Worm (Caenorhabditis elegans) whole organism, L2 larva: ENCODE measurements around the gene F23D12.2.

ENCODE experiments used
- C34F6.9 ChIP-seq: fragments of 150-350 bp; optimal IDR thresholded peaks from 2 replicates; lab custom pipeline; 2014; ENCODE audit warnings: missing biosample characterization, missing genetic modification characterization
- F13H6.1 ChIP-seq: sonication (generic microtip); optimal IDR thresholded peaks from 2 replicates; lab custom pipeline; 2016; ENCODE audit warnings: missing genetic modification characterization, missing compliant biosample characterization
- R02D3.7 ChIP-seq: fragments of 150-350 bp; optimal IDR thresholded peaks from 2 replicates; lab custom pipeline; 2014; ENCODE audit warnings: missing biosample characterization, missing genetic modification characterization
- ZK546.5 ChIP-seq: sonication (generic microtip); optimal IDR thresholded peaks from 2 replicates; lab custom pipeline; 2017; ENCODE audit warnings: missing biosample characterization, missing genetic modification characterization
- alr-1 ChIP-seq: fragments of 150-350 bp; optimal IDR thresholded peaks from 2 replicates; lab custom pipeline; 2014; ENCODE audit warnings: missing biosample characterization, missing genetic modification characterization
- aly-2 ChIP-seq: fragments of 150-350 bp; optimal IDR thresholded peaks from 2 replicates; lab custom pipeline; 2014; ENCODE audit warnings: missing biosample characterization, missing genetic modification characterization
- ama-1 ChIP-seq: fragments of 150-350 bp; optimal IDR thresholded peaks from 2 replicates; lab custom pipeline; 2018; ENCODE audit warnings: inconsistent platforms
- blmp-1 ChIP-seq: sonication (generic microtip); optimal IDR thresholded peaks from 2 replicates; lab custom pipeline; 2017; ENCODE audit warnings: missing genetic modification characterization, mild to moderate bottlenecking, missing compliant biosample characterization, antibody characterized with exemption, moderate library complexity; ENCODE audit not compliant: insufficient read depth
- ceh-16 ChIP-seq: fragments of 150-350 bp; optimal IDR thresholded peaks from 2 replicates; lab custom pipeline; 2014; ENCODE audit warnings: missing biosample characterization, missing genetic modification characterization
- ceh-82 ChIP-seq: fragments of 150-350 bp; optimal IDR thresholded peaks from 2 replicates; lab custom pipeline; 2014; ENCODE audit warnings: missing biosample characterization, missing genetic modification characterization
- crh-2 ChIP-seq: sonication (generic microtip); optimal IDR thresholded peaks from 2 replicates; lab custom pipeline; 2017; ENCODE audit warnings: missing biosample characterization, missing genetic modification characterization
- dmd-4 ChIP-seq: sonication (generic microtip); optimal IDR thresholded peaks from 2 replicates; lab custom pipeline; 2017; ENCODE audit warnings: missing biosample characterization, missing genetic modification characterization
- egl-27 ChIP-seq: sonication (generic microtip); optimal IDR thresholded peaks from 3 replicates; lab custom pipeline; 2017; ENCODE audit warnings: missing biosample characterization, missing genetic modification reagents, missing genetic modification characterization
- elt-1 ChIP-seq: fragments of 150-350 bp; optimal IDR thresholded peaks from 2 replicates; lab custom pipeline; 2014; ENCODE audit warnings: missing biosample characterization, missing genetic modification characterization
- elt-3 ChIP-seq: sonication (generic microtip); optimal IDR thresholded peaks from 2 replicates; lab custom pipeline; 2017; ENCODE audit warnings: missing biosample characterization, missing genetic modification characterization
- fos-1 ChIP-seq: fragments of 150-350 bp; optimal IDR thresholded peaks from 2 replicates; lab custom pipeline; 2014; ENCODE audit warnings: missing biosample characterization, missing genetic modification characterization
- lin-11 ChIP-seq: fragments of 150-350 bp; sonication (generic microtip); optimal IDR thresholded peaks from 2 replicates; lab custom pipeline; 2014; ENCODE audit warnings: missing biosample characterization, missing genetic modification characterization, inconsistent platforms, mixed read lengths
- lin-13 ChIP-seq: fragments of 150-350 bp; optimal IDR thresholded peaks from 2 replicates; lab custom pipeline; 2014; ENCODE audit warnings: missing biosample characterization, missing genetic modification reagents, missing genetic modification characterization
- lsy-2 ChIP-seq, 2 experiments: fragments of 150-350 bp in 1 of 2; sonication (generic microtip) in 1 of 2; optimal IDR thresholded peaks; 2 replicates each; lab custom pipeline; 2014 to 2017; ENCODE audit warnings: missing biosample characterization in 2 of 2, missing genetic modification characterization in 2 of 2
- mab-5 ChIP-seq: fragments of 150-350 bp; optimal IDR thresholded peaks from 2 replicates; lab custom pipeline; 2014; ENCODE audit warnings: missing biosample characterization, missing genetic modification characterization
- nhr-10 ChIP-seq: sonication (generic microtip); optimal IDR thresholded peaks from 2 replicates; lab custom pipeline; 2017; ENCODE audit warnings: missing biosample characterization, missing genetic modification characterization
- nhr-11 ChIP-seq: fragments of 150-350 bp; optimal IDR thresholded peaks from 2 replicates; lab custom pipeline; 2014; ENCODE audit warnings: missing biosample characterization, missing genetic modification characterization
- nhr-12 ChIP-seq: fragments of 150-350 bp; optimal IDR thresholded peaks from 2 replicates; lab custom pipeline; 2014; ENCODE audit warnings: missing biosample characterization, missing genetic modification characterization
- nhr-129 ChIP-seq: fragments of 150-350 bp; optimal IDR thresholded peaks from 2 replicates; lab custom pipeline; 2014; ENCODE audit warnings: missing biosample characterization, missing genetic modification characterization
- nhr-21 ChIP-seq: fragments of 150-350 bp; optimal IDR thresholded peaks from 2 replicates; lab custom pipeline; 2014; ENCODE audit warnings: missing biosample characterization, missing genetic modification characterization
- nhr-23 ChIP-seq: fragments of 150-350 bp; optimal IDR thresholded peaks from 2 replicates; lab custom pipeline; 2014; ENCODE audit warnings: missing biosample characterization, missing genetic modification reagents, missing genetic modification characterization
- nhr-237 ChIP-seq: fragments of 150-350 bp; optimal IDR thresholded peaks from 2 replicates; lab custom pipeline; 2014; ENCODE audit warnings: missing biosample characterization, missing genetic modification characterization
- nhr-25 ChIP-seq: fragments of 150-350 bp; sonication (generic microtip); optimal IDR thresholded peaks from 3 replicates; lab custom pipeline; 2014; ENCODE audit warnings: missing biosample characterization, missing genetic modification characterization
- nhr-6 ChIP-seq: fragments of 150-350 bp; optimal IDR thresholded peaks from 2 replicates; lab custom pipeline; 2014; ENCODE audit warnings: missing biosample characterization, missing genetic modification characterization
- sem-4 ChIP-seq: fragments of 150-350 bp; optimal IDR thresholded peaks from 2 replicates; lab custom pipeline; 2014; ENCODE audit warnings: missing biosample characterization, missing genetic modification reagents, missing genetic modification characterization
- skn-1 ChIP-seq: sonication (generic microtip); optimal IDR thresholded peaks from 2 replicates; lab custom pipeline; 2017; ENCODE audit warnings: missing biosample characterization, missing genetic modification characterization
- sma-3 ChIP-seq: sonication (generic microtip); optimal IDR thresholded peaks from 2 replicates; lab custom pipeline; 2016; ENCODE audit warnings: missing genetic modification reagents, missing genetic modification characterization, missing compliant biosample characterization
- snpc-4 ChIP-seq: fragments of 150-350 bp; optimal IDR thresholded peaks from 2 replicates; lab custom pipeline; 2014; ENCODE audit warnings: missing biosample characterization, missing genetic modification characterization
- unc-39 ChIP-seq: fragments of 150-350 bp; optimal IDR thresholded peaks from 2 replicates; lab custom pipeline; 2014; ENCODE audit warnings: missing biosample characterization, missing genetic modification characterization
- unc-55 ChIP-seq: fragments of 150-350 bp; sonication (generic microtip); optimal IDR thresholded peaks from 3 replicates; lab custom pipeline; 2014; ENCODE audit warnings: missing biosample characterization, missing genetic modification reagents, missing genetic modification characterization
- unc-62 ChIP-seq: fragments of 150-350 bp; optimal IDR thresholded peaks from 2 replicates; lab custom pipeline; 2014; ENCODE audit warnings: missing biosample characterization, missing genetic modification reagents, missing genetic modification characterization
- zag-1 ChIP-seq: fragments of 150-350 bp; optimal IDR thresholded peaks from 2 replicates; lab custom pipeline; 2014; ENCODE audit warnings: missing biosample characterization, missing genetic modification characterization
- ztf-11 ChIP-seq: sonication (generic microtip); optimal IDR thresholded peaks from 2 replicates; lab custom pipeline; 2017; ENCODE audit warnings: missing biosample characterization, missing genetic modification characterization
- ztf-4 ChIP-seq: fragments of 150-350 bp; optimal IDR thresholded peaks from 2 replicates; lab custom pipeline; 2014; ENCODE audit warnings: missing biosample characterization, missing genetic modification characterization

F23D12.2 gene

DNA sequence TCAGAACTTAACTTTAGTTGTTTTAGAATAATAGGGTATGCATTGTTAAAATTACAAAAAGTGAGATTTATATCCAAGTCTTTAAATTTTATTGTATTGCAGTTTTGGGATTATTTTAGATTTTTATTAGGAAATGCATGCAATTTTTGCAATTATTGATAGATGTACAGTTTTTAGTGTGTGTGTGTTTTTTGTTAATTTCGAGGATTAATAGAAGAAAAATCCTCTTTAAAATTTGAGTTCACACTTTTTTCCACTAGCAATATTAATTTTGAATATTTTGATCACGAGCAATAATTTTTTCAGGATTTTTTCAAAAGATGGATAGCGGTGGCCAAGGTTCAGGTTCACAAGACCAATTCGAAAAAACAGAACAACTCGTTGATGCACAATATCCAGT is 26.5 kb upstream of the F23D12.2 start, which contains the start of gene jmjd-3.2:
Gene jmjd-3.2 (plus strand): TSS at position 301 of the 400 bp plus-strand sequence.
- TF ChIP-seq sma-3 (no peak), ceh-82 (tag; lab: Kevin White, UChicago) (no peak), lsy-2 (tag; optimal IDR thresholded peaks at IDR 0.05; lab: Kevin White, UChicago) (no peak), lin-13 (no peak), ZK546.5 (tag; lab: Kevin White, UChicago) (no peak), skn-1 (tag; lab: Kevin White, UChicago) (no peak), nhr-21 (tag; lab: Kevin White, UChicago) (no peak), ztf-11 (tag; lab: Kevin White, UChicago) (no peak), aly-2 (no peak), C34F6.9 (no peak)

ce11 chrX:14447498-14447897 is 26.1 kb upstream of the F23D12.2 start:
- TF ChIP-seq crh-2 (no peak), ZK546.5 (tag; lab: Kevin White, UChicago) (no peak), unc-55 (GFP tag; lab: Kevin White, UChicago) (no peak), alr-1 (tag; lab: Kevin White, UChicago) (no peak), lin-11 (tag; lab: Kevin White, UChicago) (no peak), nhr-23 (no peak), lin-13 (no peak), unc-62 (GFP tag; lab: Kevin White, UChicago) (no peak), nhr-10 (no peak), nhr-21 (tag; lab: Kevin White, UChicago) (no peak), nhr-237 (no peak), sma-3 (no peak), elt-3 (no peak), dmd-4 (tag; lab: Kevin White, UChicago) (no peak), nhr-25 (tag; lab: Kevin White, UChicago) (no peak), C34F6.9 (no peak), snpc-4 (tag; lab: Kevin White, UChicago) (no peak), nhr-11 (tag; lab: Kevin White, UChicago) (no peak)

ce11 chrX:14444701-14445100 is 23.3 kb upstream of the F23D12.2 start, which contains the start of gene F23D12.4:
F23D12.4 (plus strand) TSS chrX:14445001.
- TF ChIP-seq zag-1 (tag; lab: Kevin White, UChicago) (no peak), skn-1 (tag; lab: Kevin White, UChicago) (no peak), alr-1 (tag; lab: Kevin White, UChicago) (no peak), ztf-4 (tag; lab: Kevin White, UChicago) (no peak), nhr-129 (tag; lab: Kevin White, UChicago) (no peak), sem-4 (tag; lab: Kevin White, UChicago) (no peak), nhr-6 (tag; lab: Kevin White, UChicago) (no peak), blmp-1 (tag; lab: Kevin White, UChicago) (no peak), dmd-4 (tag; lab: Kevin White, UChicago) (no peak), R02D3.7 (no peak), fos-1 (tag; lab: Kevin White, UChicago) (no peak), C34F6.9 (no peak), elt-1 (tag; lab: Kevin White, UChicago) (no peak), nhr-25 (tag; lab: Kevin White, UChicago) (no peak), unc-39 (no peak)

- TF ChIP-seq mab-5 (tag; lab: Kevin White, UChicago) (no peak), F13H6.1 (tag; lab: Kevin White, UChicago) (no peak), nhr-21 (tag; lab: Kevin White, UChicago) (no peak), unc-39 (no peak), lin-11 (tag; lab: Kevin White, UChicago) (no peak), ceh-16 (tag; lab: Kevin White, UChicago) (no peak), nhr-237 (no peak), snpc-4 (tag; lab: Kevin White, UChicago) (no peak), ztf-4 (tag; lab: Kevin White, UChicago) (no peak), sem-4 (tag; lab: Kevin White, UChicago) (no peak), unc-62 (GFP tag; lab: Kevin White, UChicago) (no peak), aly-2 (no peak), nhr-12 (no peak), ama-1 (lab: Kevin White, UChicago) (no peak), sma-3 (no peak), egl-27 (tag; lab: Kevin White, UChicago) (no peak)
These were observed 20.9 kb upstream of the F23D12.2 start, which contains the start of gene F23D12.3 for ce11 chrX:14442321-14442720. F23D12.3 (plus strand) TSS chrX:14442621.
